Worm (Caenorhabditis elegans) whole organism, late embryonic: Measurements from ENCODE around the gene F52E1.2.

ENCODE experiments used
- pha-4 ChIP-seq: fragments of 150-350 bp; optimal IDR thresholded peaks from 2 replicates; lab custom pipeline; 2018; ENCODE audit warnings: missing biosample characterization, missing genetic modification reagents, missing genetic modification characterization
- rnt-1 ChIP-seq: sonication (generic microtip); optimal IDR thresholded peaks from 2 replicates; lab custom pipeline; 2016; ENCODE audit warnings: missing genetic modification characterization, missing compliant biosample characterization

- no peak for TF ChIP-seq rnt-1 (tag; lab: Kevin White, UChicago)
- TF ChIP-seq pha-4 (tag; lab: Kevin White, UChicago), result no peak
Measured at ce11 chrV:8444357-8444856, 34.0 kb downstream of the F52E1.2 start, which contains the start of gene lmd-3.
